Worm (Caenorhabditis elegans) whole organism, early embryonic: Measurements from ENCODE around the gene zig-10.

ENCODE experiments used
- B0310.2 ChIP-seq: sonication (generic microtip); optimal IDR thresholded peaks from 2 replicates; lab custom pipeline; 2016; ENCODE audit warnings: mild to moderate bottlenecking, missing genetic modification characterization, missing compliant biosample characterization
- F13C5.2 ChIP-seq: sonication (generic microtip); optimal IDR thresholded peaks from 2 replicates; lab custom pipeline; 2017; ENCODE audit warnings: mild to moderate bottlenecking, missing genetic modification characterization, inconsistent platforms, missing compliant biosample characterization
- aly-1 ChIP-seq: sonication (generic microtip); optimal IDR thresholded peaks from 2 replicates; lab custom pipeline; 2016; ENCODE audit warnings: missing genetic modification characterization, missing compliant biosample characterization
- ama-1 ChIP-seq: fragments of 150-350 bp; optimal IDR thresholded peaks from 2 replicates; lab custom pipeline; 2014
- ceh-13 ChIP-seq: fragments of 200-800 bp; sonication (Bioruptor generic); optimal IDR thresholded peaks from 2 replicates; lab custom pipeline; 2018; ENCODE audit warnings: mild to moderate bottlenecking, missing genetic modification characterization, missing compliant biosample characterization
- ceh-36 ChIP-seq: sonication (generic microtip); optimal IDR thresholded peaks from 2 replicates; lab custom pipeline; 2016; ENCODE audit warnings: missing genetic modification characterization, inconsistent platforms, missing compliant biosample characterization
- ets-7 ChIP-seq: sonication (generic microtip); optimal IDR thresholded peaks from 2 replicates; lab custom pipeline; 2016; ENCODE audit warnings: missing genotype, missing genetic modification characterization, missing compliant biosample characterization
- flt-1 ChIP-seq: fragments of 200-800 bp; sonication (Bioruptor generic); IDR thresholded peaks from 2 replicates; pipeline ENCODE4 v1.3.6; 2022; ENCODE audit warnings: missing genetic modification characterization, missing compliant biosample characterization
- hmbx-1 ChIP-seq: sonication (generic microtip); optimal IDR thresholded peaks from 2 replicates; lab custom pipeline; 2016; ENCODE audit warnings: mild to moderate bottlenecking, missing genetic modification characterization, missing compliant biosample characterization
- hmg-4 ChIP-seq: fragments of 200-800 bp; sonication (Bioruptor generic); optimal IDR thresholded peaks from 2 replicates; lab custom pipeline; 2018; ENCODE audit warnings: mild to moderate bottlenecking, missing genetic modification characterization, missing compliant biosample characterization
- hnd-1 ChIP-seq: sonication (generic microtip); optimal IDR thresholded peaks from 2 replicates; lab custom pipeline; 2016; ENCODE audit warnings: missing genetic modification characterization, missing compliant biosample characterization
- pes-1 ChIP-seq: fragments of 200-800 bp; sonication (Bioruptor generic); IDR thresholded peaks from 2 replicates; pipeline ENCODE4 v1.3.6; 2022; ENCODE audit warnings: missing genetic modification reagents, missing genetic modification characterization, missing compliant biosample characterization
- scrt-1 ChIP-seq: fragments of 200-800 bp; sonication (Bioruptor generic); IDR thresholded peaks from 2 replicates; pipeline ENCODE4 v1.3.6; 2022; ENCODE audit warnings: missing genetic modification characterization, missing compliant biosample characterization
- sea-1 ChIP-seq: fragments of 200-800 bp; sonication (Bioruptor generic); conservative IDR thresholded peaks from 2 replicates; pipeline ENCODE4 v1.3.6; 2022; ENCODE audit warnings: missing genetic modification characterization, missing compliant biosample characterization
- tbx-11 ChIP-seq: fragments of 200-800 bp; sonication (Bioruptor generic); IDR thresholded peaks from 2 replicates; pipeline ENCODE4 v1.3.6; 2022; ENCODE audit warnings: missing genetic modification characterization, missing compliant biosample characterization
- tbx-37 ChIP-seq: fragments of 200-800 bp; sonication (Bioruptor generic); conservative IDR thresholded peaks from 2 replicates; pipeline ENCODE4 v1.3.6; 2022; ENCODE audit warnings: missing genetic modification reagents, missing genetic modification characterization, missing compliant biosample characterization
- tra-4 ChIP-seq: sonication (generic microtip); optimal IDR thresholded peaks from 2 replicates; lab custom pipeline; 2017; ENCODE audit warnings: missing genetic modification characterization, missing compliant biosample characterization

Gene zig-10

DNA sequence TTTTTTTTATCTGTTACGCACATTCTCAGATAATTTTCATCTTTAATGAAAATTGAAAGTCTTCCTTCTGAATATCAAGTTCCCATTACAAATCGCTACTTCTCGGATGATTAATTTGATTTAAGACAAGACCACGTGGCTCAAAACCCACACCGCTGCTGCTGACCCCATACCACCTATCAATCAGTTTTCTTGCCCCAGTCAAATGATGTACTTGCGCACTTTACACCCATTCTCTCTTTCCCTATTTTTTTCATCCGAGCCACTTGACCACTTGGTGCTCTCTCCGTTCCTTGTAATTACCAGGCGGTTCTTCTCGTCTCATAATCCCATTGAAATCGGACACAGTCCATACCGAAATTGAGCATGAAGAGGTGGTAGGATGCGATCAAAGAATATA lies 4.5 kb upstream of the zig-10 start:
- TF ChIP-seq aly-1 (tag; lab: Kevin White, UChicago) (no peak), hmg-4 (no peak), hnd-1 (no peak)

DNA sequence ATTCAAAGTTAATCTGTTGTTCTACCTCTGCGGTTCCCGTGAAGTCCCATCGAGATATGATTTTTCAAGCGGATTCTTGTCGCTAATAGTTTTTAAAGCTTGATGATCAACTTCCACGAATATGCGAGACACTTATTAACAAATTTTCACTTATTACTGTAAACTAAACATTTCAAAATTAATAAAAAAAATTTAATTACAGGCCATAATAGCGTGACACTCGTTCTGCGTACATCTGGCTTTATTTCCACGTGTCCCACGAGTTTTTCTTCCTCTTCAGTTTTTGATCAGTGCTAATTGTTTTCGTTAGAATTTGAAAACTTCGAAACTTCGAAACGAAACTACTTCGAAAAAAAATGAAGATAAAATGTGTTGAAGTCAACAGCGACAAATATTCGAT lies 3.1 kb downstream of the zig-10 start, which contains the start of gene btb-2:
Gene btb-2 (plus strand): TSS at position 301 of the 400 bp plus-strand sequence.
- no peak for TF ChIP-seq tbx-11
- no peak for TF ChIP-seq sea-1 (GFP tag; lab: Robert Waterston, UW)
- TF ChIP-seq ceh-36: no peak
- TF ChIP-seq B0310.2 (tag; lab: Kevin White, UChicago): no peak
- TF ChIP-seq hmg-4: no peak
- TF ChIP-seq ets-7: no peak
- TF ChIP-seq tbx-37 (GFP tag; lab: Robert Waterston, UW): no peak
- TF ChIP-seq flt-1 (GFP tag; lab: Robert Waterston, UW): no peak
- TF ChIP-seq hmbx-1: no peak
- no peak for TF ChIP-seq aly-1 (tag; lab: Kevin White, UChicago)
- TF ChIP-seq tra-4 (tag; lab: Kevin White, UChicago): no peak

DNA sequence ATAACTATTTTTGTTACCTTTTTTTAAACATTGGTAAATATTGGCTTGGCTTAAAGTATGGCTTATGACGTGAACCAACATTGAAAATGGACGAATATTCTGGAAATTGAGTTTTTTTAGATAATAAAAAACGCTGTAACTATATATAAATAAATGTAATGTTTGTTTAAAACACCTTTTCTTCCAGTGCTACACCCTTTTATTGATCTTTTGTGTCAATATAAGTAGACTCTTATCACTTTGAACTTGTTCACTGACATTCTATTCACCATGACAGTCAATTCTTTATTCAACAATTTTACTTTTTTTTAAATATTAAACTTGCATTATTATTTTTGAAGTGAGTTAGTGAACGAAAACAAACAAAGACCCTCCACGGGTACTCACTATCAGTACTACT lies 4.7 kb downstream of the zig-10 start, which contains the start of gene T25D10.1:
Gene T25D10.1 (plus strand): TSS at position 169 of the 400 bp plus-strand sequence.
- TF ChIP-seq F13C5.2 (no peak), hmbx-1 (no peak), scrt-1 (GFP tag; lab: Robert Waterston, UW) (no peak), ceh-13 (GFP tag; lab: Kevin White, UChicago) (no peak), ceh-36 (no peak), tbx-11 (no peak), ets-7 (no peak), hnd-1 (no peak), tra-4 (tag; lab: Kevin White, UChicago) (no peak), tbx-37 (GFP tag; lab: Robert Waterston, UW) (no peak), B0310.2 (tag; lab: Kevin White, UChicago) (no peak), flt-1 (GFP tag; lab: Robert Waterston, UW) (no peak)

DNA sequence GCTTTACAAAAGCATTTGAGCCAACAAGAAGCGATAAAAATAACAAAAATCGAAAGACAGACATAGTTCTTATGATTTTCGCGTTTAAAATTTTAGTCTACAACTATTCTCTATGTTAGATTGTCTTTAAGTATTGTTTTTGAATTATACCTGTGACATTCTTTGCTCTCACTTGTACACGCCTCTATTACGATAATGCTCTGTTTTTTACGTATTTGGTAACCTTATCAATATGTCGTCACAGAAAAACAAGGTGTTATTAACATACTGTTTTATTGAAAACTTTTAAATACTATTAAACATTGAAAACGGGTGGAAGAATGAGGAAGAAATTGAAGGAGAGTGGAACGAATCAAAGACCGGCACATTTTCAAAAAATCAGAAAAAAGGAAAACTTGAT lies 8.8 kb downstream of the zig-10 start, which contains the start of gene spp-11:
Gene spp-11 (minus strand): TSS at position 101 of the 400 bp plus-strand sequence.
- TF ChIP-seq tbx-11 (no peak), pes-1 (GFP tag; lab: Robert Waterston, UW) (no peak), ceh-13 (GFP tag; lab: Kevin White, UChicago) (no peak), sea-1 (GFP tag; lab: Robert Waterston, UW) (no peak)

DNA sequence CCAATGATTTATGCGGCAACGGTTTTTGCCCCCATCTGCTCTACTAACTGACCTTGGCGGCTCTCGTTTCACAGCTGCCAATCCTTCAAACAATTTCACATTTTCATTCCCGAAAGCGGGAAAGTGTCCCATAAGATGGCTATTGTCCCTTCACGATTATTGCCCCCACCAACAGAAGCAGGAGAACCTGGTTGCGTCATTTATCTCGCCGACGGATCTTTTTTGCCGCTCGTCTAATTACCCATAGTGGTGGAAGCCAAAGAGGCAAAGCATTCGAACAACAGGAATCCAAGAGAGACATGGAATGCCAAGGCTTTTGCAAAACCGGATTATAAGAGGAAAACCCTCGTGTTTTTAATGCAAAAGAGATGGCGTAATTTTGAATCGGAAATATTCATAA lies 10.6 kb downstream of the zig-10 start:
- TF ChIP-seq sea-1 (GFP tag; lab: Robert Waterston, UW): no peak
- TF ChIP-seq tra-4 (tag; lab: Kevin White, UChicago): no peak
- TF ChIP-seq ets-7: no peak
- peak; percentile 54 for TF ChIP-seq hmg-4

DNA sequence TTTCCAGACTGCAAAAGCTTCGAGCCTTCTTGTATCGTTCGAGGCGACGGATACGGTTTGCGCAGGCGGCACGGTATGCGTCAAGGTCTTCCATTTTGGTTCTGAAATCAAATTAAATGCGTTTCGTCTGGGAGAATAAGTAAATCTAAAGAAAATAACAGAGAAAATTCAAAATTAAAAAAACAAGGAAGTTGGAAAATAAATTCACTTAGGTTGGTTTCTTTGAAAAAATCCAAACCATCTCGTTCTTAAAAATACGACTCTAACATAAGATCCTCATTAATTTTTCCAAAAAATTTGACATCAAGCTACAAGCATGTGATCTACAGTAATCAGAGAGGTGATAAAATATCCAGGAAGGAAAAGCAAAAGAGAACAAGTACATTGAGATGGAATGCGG lies 11.7 kb downstream of the zig-10 start, which contains the start of gene T25D10.4:
Gene T25D10.4 (minus strand): TSS at position 101 of the 400 bp plus-strand sequence.
- TF ChIP-seq sea-1 (GFP tag; lab: Robert Waterston, UW) (no peak), ets-7 (no peak), hmg-4 (no peak), F13C5.2 (no peak), tbx-11 (no peak), ceh-13 (GFP tag; lab: Kevin White, UChicago) (no peak), scrt-1 (GFP tag; lab: Robert Waterston, UW) (no peak), hnd-1 (no peak), tra-4 (tag; lab: Kevin White, UChicago) (no peak), hmbx-1 (no peak), pes-1 (GFP tag; lab: Robert Waterston, UW) (no peak), ceh-36 (no peak), ama-1 (lab: Kevin White, UChicago) (no peak), flt-1 (GFP tag; lab: Robert Waterston, UW) (no peak), B0310.2 (tag; lab: Kevin White, UChicago) (no peak), tbx-37 (GFP tag; lab: Robert Waterston, UW) (no peak), aly-1 (tag; lab: Kevin White, UChicago) (no peak)

DNA sequence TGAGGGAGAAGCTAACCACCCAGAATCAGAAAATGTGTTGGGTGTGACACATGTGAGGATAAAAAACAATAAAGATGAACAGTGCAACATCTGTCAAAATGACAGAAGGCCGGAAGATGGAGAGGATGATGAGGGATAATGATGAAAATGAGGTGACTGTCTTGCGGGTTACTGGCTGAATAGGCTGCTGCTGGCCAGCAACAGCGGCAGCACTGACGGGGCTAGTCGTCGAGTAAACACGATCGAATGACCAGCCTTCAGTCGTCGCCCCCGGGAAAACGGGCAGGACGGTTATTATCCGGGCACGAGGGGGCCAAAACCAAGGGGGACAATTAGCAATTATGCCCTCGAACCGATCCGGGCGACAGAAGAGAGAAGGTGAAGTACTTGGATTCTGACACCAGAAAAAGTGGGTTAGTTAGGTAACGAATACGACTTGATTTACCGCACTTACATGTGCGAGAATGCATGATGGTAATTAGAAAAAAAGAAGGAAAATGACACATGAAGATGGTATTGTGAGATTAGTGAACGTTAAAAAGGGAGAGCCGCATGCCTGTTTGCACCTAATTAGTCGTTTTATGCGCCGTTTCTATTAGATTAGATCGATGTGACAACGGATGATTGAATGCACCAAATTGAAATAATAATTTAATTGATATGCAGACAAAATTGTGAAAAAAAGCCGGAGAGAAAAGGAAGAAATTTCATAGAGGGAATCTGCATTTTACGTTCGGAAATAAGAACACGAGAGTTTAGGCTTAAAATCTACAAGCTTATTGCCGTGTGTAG lies 13.3 kb downstream of the zig-10 start:
- no peak for TF ChIP-seq F13C5.2
- TF ChIP-seq tbx-37 (GFP tag; lab: Robert Waterston, UW): no peak
- TF ChIP-seq hmbx-1: no peak
- no peak for TF ChIP-seq pes-1 (GFP tag; lab: Robert Waterston, UW)
- no peak for TF ChIP-seq tbx-11
- peak; percentile 61 for TF ChIP-seq hmg-4
- no peak for TF ChIP-seq ceh-13 (GFP tag; lab: Kevin White, UChicago)
- peak; percentile 78 for TF ChIP-seq ets-7
- no peak for TF ChIP-seq hnd-1
- TF ChIP-seq aly-1 (tag; lab: Kevin White, UChicago): no peak
- TF ChIP-seq flt-1 (GFP tag; lab: Robert Waterston, UW): no peak
- TF ChIP-seq ceh-36: no peak
- no peak for TF ChIP-seq B0310.2 (tag; lab: Kevin White, UChicago)
- no peak for TF ChIP-seq tra-4 (tag; lab: Kevin White, UChicago)
- peak; percentile 25; the same call in 1 of the 2 replicates for TF ChIP-seq scrt-1 (GFP tag; lab: Robert Waterston, UW)
- no peak for TF ChIP-seq sea-1 (GFP tag; lab: Robert Waterston, UW)
- no peak for TF ChIP-seq ama-1 (lab: Kevin White, UChicago)

DNA sequence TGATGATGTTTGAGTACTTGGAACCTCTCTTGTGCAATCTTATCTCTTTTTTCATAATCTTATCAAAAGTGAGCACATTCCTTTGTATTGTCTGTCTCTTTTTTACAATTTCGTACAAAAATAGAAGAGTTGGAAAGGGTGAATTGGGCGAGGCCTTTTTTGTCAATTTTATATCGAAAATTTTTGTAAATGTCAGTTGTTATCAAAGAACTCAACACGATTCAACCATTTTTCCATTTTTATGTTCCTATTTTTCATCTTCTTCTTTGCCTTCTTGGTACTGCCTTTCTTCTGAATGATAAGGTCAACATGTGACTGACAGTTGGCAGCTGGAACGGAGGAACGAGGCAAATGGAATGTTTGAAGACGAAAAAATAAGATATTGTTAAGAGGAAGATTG lies 15.3 kb downstream of the zig-10 start:
- TF ChIP-seq sea-1 (GFP tag; lab: Robert Waterston, UW): no peak
- TF ChIP-seq B0310.2 (tag; lab: Kevin White, UChicago): no peak
- no peak for TF ChIP-seq tbx-11
- no peak for TF ChIP-seq ama-1 (lab: Kevin White, UChicago)
- no peak for TF ChIP-seq ceh-36
- TF ChIP-seq tra-4 (tag; lab: Kevin White, UChicago): no peak
- TF ChIP-seq scrt-1 (GFP tag; lab: Robert Waterston, UW): no peak
- TF ChIP-seq ceh-13 (GFP tag; lab: Kevin White, UChicago): no peak
- TF ChIP-seq hmg-4: no peak
- TF ChIP-seq hmbx-1: no peak
- no peak for TF ChIP-seq aly-1 (tag; lab: Kevin White, UChicago)
- no peak for TF ChIP-seq tbx-37 (GFP tag; lab: Robert Waterston, UW)
- no peak for TF ChIP-seq flt-1 (GFP tag; lab: Robert Waterston, UW)
- no peak for TF ChIP-seq pes-1 (GFP tag; lab: Robert Waterston, UW)
- no peak for TF ChIP-seq F13C5.2
- no peak for TF ChIP-seq hnd-1
- TF ChIP-seq ets-7: no peak
